Worm (Caenorhabditis elegans) whole organism, mixed stage, embryonic: Measurements from ENCODE around the gene decr-1.3.

ENCODE experiments used
- bed-3 ChIP-seq: fragments of 200-800 bp; sonication (Bioruptor generic); optimal IDR thresholded peaks from 3 replicates; lab custom pipeline; 2018; ENCODE audit warnings: mild to moderate bottlenecking, missing genetic modification characterization, moderate library complexity, missing compliant biosample characterization
- blmp-1 ChIP-seq: fragments of 150-350 bp; optimal IDR thresholded peaks from 2 replicates; lab custom pipeline; 2014; ENCODE audit warnings: missing biosample characterization, missing genetic modification characterization
- ceh-39 ChIP-seq: fragments of 150-350 bp; optimal IDR thresholded peaks from 2 replicates; lab custom pipeline; 2014; ENCODE audit warnings: missing biosample characterization, missing genetic modification characterization
- ceh-43 ChIP-seq: fragments of 200-800 bp; sonication (Bioruptor generic); optimal IDR thresholded peaks from 2 replicates; lab custom pipeline; 2018; ENCODE audit warnings: mild to moderate bottlenecking, missing genetic modification characterization, moderate library complexity, missing compliant biosample characterization
- ceh-83 ChIP-seq: fragments of 200-800 bp; sonication (Bioruptor generic); optimal IDR thresholded peaks from 2 replicates; lab custom pipeline; 2018; ENCODE audit warnings: mild to moderate bottlenecking, missing genetic modification characterization, missing compliant biosample characterization
- ces-1 ChIP-seq: fragments of 150-350 bp; optimal IDR thresholded peaks from 2 replicates; lab custom pipeline; 2014; ENCODE audit warnings: missing biosample characterization, missing genetic modification reagents, missing genetic modification characterization
- cnd-1 ChIP-seq: fragments of 200-800 bp; sonication (Bioruptor generic); optimal IDR thresholded peaks from 2 replicates; lab custom pipeline; 2018; ENCODE audit warnings: mild to moderate bottlenecking, missing genetic modification characterization, missing compliant biosample characterization
- drap-1 ChIP-seq: fragments of 200-800 bp; sonication (Bioruptor generic); optimal IDR thresholded peaks from 3 replicates; lab custom pipeline; 2018; ENCODE audit warnings: mild to moderate bottlenecking, missing genetic modification characterization, missing compliant biosample characterization
- elt-1 ChIP-seq: sonication (generic microtip); optimal IDR thresholded peaks from 2 replicates; lab custom pipeline; 2017; ENCODE audit warnings: missing genetic modification characterization, mild to moderate bottlenecking, missing compliant biosample characterization, antibody characterized with exemption, moderate library complexity, borderline replicate concordance; ENCODE audit not compliant: insufficient read depth
- elt-3 ChIP-seq: fragments of 150-350 bp; optimal IDR thresholded peaks from 2 replicates; lab custom pipeline; 2014; ENCODE audit warnings: missing biosample characterization, missing genetic modification characterization
- flh-1 ChIP-seq: fragments of 200-800 bp; sonication (Bioruptor generic); optimal IDR thresholded peaks from 2 replicates; lab custom pipeline; 2018; ENCODE audit warnings: mild to moderate bottlenecking, missing genetic modification characterization, moderate library complexity, missing compliant biosample characterization
- ham-2 ChIP-seq: fragments of 200-800 bp; sonication (Bioruptor generic); optimal IDR thresholded peaks from 2 replicates; lab custom pipeline; 2018; ENCODE audit warnings: mild to moderate bottlenecking, missing genetic modification characterization, missing compliant biosample characterization
- hlh-1 ChIP-seq: fragments of 150-350 bp; optimal IDR thresholded peaks from 2 replicates; lab custom pipeline; 2014; ENCODE audit warnings: missing biosample characterization, missing genetic modification reagents, missing genetic modification characterization
- lin-13 ChIP-seq: fragments of 150-350 bp; optimal IDR thresholded peaks from 2 replicates; lab custom pipeline; 2014; ENCODE audit warnings: missing biosample characterization, missing genetic modification characterization
- lin-32 ChIP-seq: fragments of 200-800 bp; sonication (Bioruptor generic); optimal IDR thresholded peaks from 2 replicates; lab custom pipeline; 2018; ENCODE audit warnings: mild to moderate bottlenecking, missing genetic modification characterization, missing compliant biosample characterization
- lsy-2 ChIP-seq: fragments of 150-350 bp; optimal IDR thresholded peaks from 2 replicates; lab custom pipeline; 2014; ENCODE audit warnings: missing biosample characterization, missing genetic modification characterization
- mab-5 ChIP-seq: fragments of 150-350 bp; optimal IDR thresholded peaks from 2 replicates; lab custom pipeline; 2014; ENCODE audit warnings: missing biosample characterization, missing genetic modification characterization
- mls-2 ChIP-seq: sonication (generic microtip); optimal IDR thresholded peaks from 2 replicates; lab custom pipeline; 2016; ENCODE audit warnings: mild to moderate bottlenecking, missing genetic modification characterization, moderate library complexity, missing compliant biosample characterization
- nhr-12 ChIP-seq: fragments of 150-350 bp; optimal IDR thresholded peaks from 2 replicates; lab custom pipeline; 2014; ENCODE audit warnings: missing biosample characterization, missing genetic modification characterization
- nhr-2 ChIP-seq: fragments of 150-350 bp; optimal IDR thresholded peaks from 2 replicates; lab custom pipeline; 2014; ENCODE audit warnings: missing biosample characterization, missing genetic modification characterization
- nhr-237 ChIP-seq: fragments of 150-350 bp; optimal IDR thresholded peaks from 2 replicates; lab custom pipeline; 2014; ENCODE audit warnings: missing biosample characterization, missing genetic modification characterization
- nhr-28 ChIP-seq: fragments of 150-350 bp; optimal IDR thresholded peaks from 2 replicates; lab custom pipeline; 2014; ENCODE audit warnings: missing biosample characterization, missing genetic modification characterization
- nhr-76 ChIP-seq: sonication (generic microtip); optimal IDR thresholded peaks from 2 replicates; lab custom pipeline; 2017; ENCODE audit warnings: missing biosample characterization, missing genetic modification characterization
- pha-4 ChIP-seq: fragments of 150-350 bp; optimal IDR thresholded peaks from 2 replicates; lab custom pipeline; 2018; ENCODE audit warnings: missing biosample characterization, missing genetic modification reagents, missing genetic modification characterization
- sem-2 ChIP-seq: fragments of 200-800 bp; sonication (Bioruptor generic); optimal IDR thresholded peaks from 2 replicates; lab custom pipeline; 2018; ENCODE audit warnings: mild to moderate bottlenecking, missing genetic modification characterization, missing compliant biosample characterization
- snpc-4 ChIP-seq: fragments of 150-350 bp; optimal IDR thresholded peaks from 2 replicates; lab custom pipeline; 2014; ENCODE audit warnings: missing biosample characterization, missing genetic modification characterization
- tbx-8 ChIP-seq: fragments of 200-800 bp; sonication (Bioruptor generic); optimal IDR thresholded peaks from 2 replicates; lab custom pipeline; 2018; ENCODE audit warnings: mild to moderate bottlenecking, missing genetic modification characterization, moderate library complexity, missing compliant biosample characterization
- unc-120 ChIP-seq: sonication (generic microtip); optimal IDR thresholded peaks from 2 replicates; lab custom pipeline; 2017; ENCODE audit warnings: missing genetic modification characterization, missing compliant biosample characterization; ENCODE audit not compliant: poor library complexity, severe bottlenecking
- zip-8 ChIP-seq: fragments of 150-350 bp; optimal IDR thresholded peaks from 2 replicates; lab custom pipeline; 2014; ENCODE audit warnings: missing biosample characterization, missing genetic modification characterization
- ztf-11 ChIP-seq: fragments of 150-350 bp; optimal IDR thresholded peaks from 2 replicates; lab custom pipeline; 2014; ENCODE audit warnings: missing biosample characterization, missing genetic modification characterization

The decr-1.3 gene

ce11 chrII:8156845-8157373, 16.4 kb downstream of the decr-1.3 start, which contains the start of the genes tub-1 and tmem-138:
Gene tub-1 (minus strand): TSS chrII:8156945.
Gene tmem-138 (plus strand): TSS chrII:8157323.
- TF ChIP-seq hlh-1 (tag; lab: Kevin White, UChicago) (no peak), ces-1 (no peak), cnd-1 (tag; lab: Kevin White, UChicago) (no peak), nhr-237 (no peak), lin-13 (tag; lab: Kevin White, UChicago) (no peak), nhr-28 (tag; lab: Kevin White, UChicago) (no peak), blmp-1 (tag; lab: Kevin White, UChicago) (no peak), flh-1 (GFP tag; lab: Kevin White, UChicago) (no peak), zip-8 (tag; lab: Kevin White, UChicago) (no peak), nhr-76 (tag; lab: Kevin White, UChicago) (no peak), unc-120 (tag; lab: Kevin White, UChicago) (no peak), drap-1 (GFP tag; lab: Kevin White, UChicago) (no peak), ceh-39 (tag; lab: Kevin White, UChicago) (no peak), sem-2 (no peak)
- TF ChIP-seq, all 35 proteins: peak for 0

- TF ChIP-seq ztf-11 (tag; lab: Kevin White, UChicago) (no peak), ces-1 (peak; percentile 88), tbx-8 (GFP tag; lab: Kevin White, UChicago) (no peak)
Measured at ce11 chrII:8152711-8153325, 20.5 kb downstream of the decr-1.3 start.

DNA sequence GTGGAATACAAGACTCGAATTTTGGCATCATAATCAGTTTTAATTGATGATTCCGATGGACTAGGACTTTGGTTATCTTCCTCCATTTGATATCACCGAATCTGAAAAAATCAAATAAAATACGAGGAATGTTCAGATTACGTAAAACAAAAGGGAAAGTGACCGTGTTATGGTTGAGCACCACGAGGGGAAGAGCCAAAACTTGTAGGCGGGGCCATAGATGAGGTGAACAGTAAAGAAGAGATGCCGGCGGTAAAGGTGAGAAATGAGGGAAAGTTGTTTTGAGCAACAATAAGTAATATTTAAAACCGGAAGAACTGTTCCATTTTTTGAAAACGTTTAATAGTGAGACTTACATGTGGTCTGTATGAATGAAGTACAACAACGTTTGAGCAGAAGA, 23.4 kb downstream of the decr-1.3 start, which contains the start of gene F10B5.3:
Gene F10B5.3 (minus strand): TSS at position 101 of the 400 bp plus-strand sequence.
- TF ChIP-seq nhr-237 (no peak), sem-2 (no peak), bed-3 (GFP tag; lab: Kevin White, UChicago) (no peak), ces-1 (no peak), ceh-43 (GFP tag; lab: Kevin White, UChicago) (no peak), mls-2 (tag; lab: Kevin White, UChicago) (no peak), ham-2 (no peak)

ce11 chrII:8144543-8144942, 28.8 kb downstream of the decr-1.3 start, which contains the start of gene F10B5.2:
Gene F10B5.2 (plus strand): TSS chrII:8144762.
- TF ChIP-seq elt-3 (tag; lab: Kevin White, UChicago) (no peak), nhr-28 (tag; lab: Kevin White, UChicago) (no peak), unc-120 (tag; lab: Kevin White, UChicago) (no peak), snpc-4 (tag; lab: Kevin White, UChicago) (no peak), bed-3 (GFP tag; lab: Kevin White, UChicago) (no peak), hlh-1 (tag; lab: Kevin White, UChicago) (no peak), ham-2 (no peak), drap-1 (GFP tag; lab: Kevin White, UChicago) (no peak), ceh-43 (GFP tag; lab: Kevin White, UChicago) (no peak), zip-8 (tag; lab: Kevin White, UChicago) (no peak), ceh-39 (tag; lab: Kevin White, UChicago) (no peak), nhr-76 (tag; lab: Kevin White, UChicago) (no peak), ceh-83 (no peak), lin-32 (GFP tag; lab: Kevin White, UChicago) (no peak), blmp-1 (tag; lab: Kevin White, UChicago) (no peak), pha-4 (tag; lab: Kevin White, UChicago) (no peak)

ce11 chrII:8143278-8143931, 29.9 kb downstream of the decr-1.3 start, which contains the start of the genes ints-11 and rpl-10:
Gene ints-11 (minus strand): TSS chrII:8143478.
Gene rpl-10 (plus strand): TSS chrII:8143881.
- TF ChIP-seq ceh-43 (GFP tag; lab: Kevin White, UChicago) (no peak), blmp-1 (tag; lab: Kevin White, UChicago) (no peak), lin-32 (GFP tag; lab: Kevin White, UChicago) (no peak), mls-2 (tag; lab: Kevin White, UChicago) (no peak), sem-2 (no peak), ceh-83 (no peak), lsy-2 (tag; lab: Kevin White, UChicago) (peak; percentile 94), hlh-1 (tag; lab: Kevin White, UChicago) (peak; percentile 40), ham-2 (no peak), nhr-28 (tag; lab: Kevin White, UChicago) (no peak), nhr-237 (peak; percentile 57), snpc-4 (tag; lab: Kevin White, UChicago) (no peak), zip-8 (tag; lab: Kevin White, UChicago) (no peak), drap-1 (GFP tag; lab: Kevin White, UChicago) (no peak), flh-1 (GFP tag; lab: Kevin White, UChicago) (no peak), ceh-39 (tag; lab: Kevin White, UChicago) (no peak), nhr-2 (tag; lab: Kevin White, UChicago) (no peak), nhr-76 (tag; lab: Kevin White, UChicago) (no peak), ces-1 (no peak), mab-5 (tag; lab: Kevin White, UChicago) (no peak), elt-1 (tag; lab: Kevin White, UChicago) (no peak), nhr-12 (tag; lab: Kevin White, UChicago) (no peak)
